Worm (Caenorhabditis elegans) whole organism, early embryonic: ENCODE data around the gene Y54G2A.32.

Experiments
- aly-1 ChIP-seq: sonication (generic microtip); optimal IDR thresholded peaks from 2 replicates; lab custom pipeline; 2016; ENCODE audit warnings: missing genetic modification characterization, missing compliant biosample characterization
- ama-1 ChIP-seq: fragments of 150-350 bp; optimal IDR thresholded peaks from 2 replicates; lab custom pipeline; 2014
- ceh-36 ChIP-seq: sonication (generic microtip); optimal IDR thresholded peaks from 2 replicates; lab custom pipeline; 2016; ENCODE audit warnings: missing genetic modification characterization, inconsistent platforms, missing compliant biosample characterization
- hmbx-1 ChIP-seq: sonication (generic microtip); optimal IDR thresholded peaks from 2 replicates; lab custom pipeline; 2016; ENCODE audit warnings: mild to moderate bottlenecking, missing genetic modification characterization, missing compliant biosample characterization
- hnd-1 ChIP-seq: sonication (generic microtip); optimal IDR thresholded peaks from 2 replicates; lab custom pipeline; 2016; ENCODE audit warnings: missing genetic modification characterization, missing compliant biosample characterization
- scrt-1 ChIP-seq: fragments of 200-800 bp; sonication (Bioruptor generic); IDR thresholded peaks from 2 replicates; pipeline ENCODE4 v1.3.6; 2022; ENCODE audit warnings: missing genetic modification characterization, missing compliant biosample characterization

- TF ChIP-seq ama-1 (lab: Kevin White, UChicago) (no peak), ceh-36 (tag; lab: Kevin White, UChicago) (no peak), hmbx-1 (tag; lab: Kevin White, UChicago) (no peak), scrt-1 (no peak), hnd-1 (tag; lab: Kevin White, UChicago) (no peak), aly-1 (tag; lab: Kevin White, UChicago) (no peak)
Observed at ce11 chrIV:2765048-2765708, 38.6 kb upstream of the Y54G2A.32 start.
